Fruit fly (Drosophila melanogaster) whole organism: ENCODE measurements around the gene CG10702.

ENCODE experiments used
- CG8478 ChIP-seq: fragments of >200 bp; optimal IDR thresholded peaks from 2 replicates; lab custom pipeline; 2018; ENCODE audit warnings: inconsistent platforms
- Dll ChIP-seq: fragments of >200 bp; optimal IDR thresholded peaks from 2 replicates; lab custom pipeline; 2017
- EcR ChIP-seq, 2 experiments: fragments of >200 bp; optimal IDR thresholded peaks; 2 replicates each; lab custom pipeline; 2017; ENCODE audit warnings: missing biosample characterization in 2 of 2, missing genetic modification characterization in 2 of 2, missing genetic modification reagents in 2 of 2
- pan ChIP-seq: fragments of >200 bp; optimal IDR thresholded peaks from 2 replicates; lab custom pipeline; 2017
- psq ChIP-seq: fragments of >200 bp; optimal IDR thresholded peaks from 2 replicates; lab custom pipeline; 2017
- usp ChIP-seq: fragments of >200 bp; optimal IDR thresholded peaks from 2 replicates; lab custom pipeline; 2017; ENCODE audit warnings: missing biosample characterization, missing genetic modification characterization, mixed read lengths

CG10702 gene

DNA sequence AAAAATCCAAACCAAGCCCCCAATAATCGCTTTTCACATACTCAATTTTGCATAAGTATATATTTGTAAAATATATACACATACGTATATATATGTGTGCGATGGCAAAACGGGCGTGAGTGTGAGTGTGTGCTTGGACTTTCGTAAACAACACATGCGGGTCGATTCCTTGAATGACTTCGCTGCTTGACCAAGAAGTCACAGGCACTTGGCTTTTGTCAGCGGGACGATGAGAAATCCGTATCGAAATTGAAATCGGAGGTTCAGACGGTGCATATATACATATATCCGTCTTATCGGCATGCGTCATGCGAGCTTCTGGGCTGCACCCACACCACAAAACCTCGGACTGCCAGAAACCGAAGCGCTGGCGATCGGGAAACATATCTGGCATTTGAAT, 34.6 kb downstream of the CG10702 start:
- TF ChIP-seq pan (lab: Kevin White, UChicago): no peak
- no peak for TF ChIP-seq EcR (GFP tag; optimal IDR thresholded peaks at IDR 0.05; lab: Kevin White, UChicago)
- TF ChIP-seq psq (lab: Kevin White, UChicago): no peak
- TF ChIP-seq Dll (lab: Kevin White, UChicago): no peak
- TF ChIP-seq usp (GFP tag; lab: Kevin White, UChicago): no peak
- no peak for TF ChIP-seq CG8478 (lab: Kevin White, UChicago)

DNA sequence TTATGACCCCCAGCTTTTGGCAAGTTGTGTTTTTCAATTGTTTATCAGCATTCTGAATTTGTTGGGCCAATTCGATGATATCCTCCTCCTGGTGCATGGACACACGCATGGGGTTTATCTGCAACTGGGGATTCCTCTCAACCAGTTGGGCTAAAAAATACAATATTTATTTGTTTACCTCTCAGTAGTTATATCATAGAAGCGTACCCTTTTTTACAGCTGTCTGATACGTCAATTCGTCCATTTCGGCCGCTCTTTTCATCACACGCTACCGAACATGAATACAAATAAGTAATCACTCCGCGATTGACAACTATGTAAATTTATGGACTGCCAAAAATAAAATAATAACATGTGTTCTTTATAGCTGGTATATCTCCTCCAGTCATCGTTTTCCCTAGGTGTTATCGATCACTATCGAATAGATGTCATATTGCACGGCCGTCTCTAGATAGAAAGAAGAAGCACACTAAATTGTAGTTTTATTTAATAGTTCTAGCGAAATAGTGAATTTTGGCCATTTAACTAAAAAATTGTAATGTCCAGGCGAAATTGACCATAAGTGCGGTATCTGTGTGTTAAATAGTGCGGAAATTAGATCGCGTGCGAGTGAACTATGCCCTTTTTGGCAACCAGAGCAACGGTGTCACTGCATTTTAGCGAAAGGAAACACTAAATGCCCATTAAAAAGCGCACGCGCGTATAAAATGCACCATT, 35.3 kb downstream of the CG10702 start, which contains the start of the genes mib2 and CG31800:
TSS of gene mib2 (plus strand) at position 232 of the 717 bp plus-strand sequence.
TSS of gene CG31800 (minus strand) at position 364 of the 717 bp plus-strand sequence.
- no peak for TF ChIP-seq EcR (GFP tag; optimal IDR thresholded peaks at IDR 0.05; lab: Kevin White, UChicago)
- TF ChIP-seq CG8478 (lab: Kevin White, UChicago): no peak

dm6 chr2L:19033288-19033687, 36.4 kb downstream of the CG10702 start, which contains the start of gene hook:
Gene hook (minus strand): TSS chr2L:19033498.
- no peak for TF ChIP-seq pan (lab: Kevin White, UChicago)
- no peak for TF ChIP-seq psq (lab: Kevin White, UChicago)
- no peak for TF ChIP-seq CG8478 (lab: Kevin White, UChicago)
- no peak for TF ChIP-seq usp (GFP tag; lab: Kevin White, UChicago)
- TF ChIP-seq EcR (GFP tag; optimal IDR thresholded peaks at IDR 0.05; lab: Kevin White, UChicago): no peak
- no peak for TF ChIP-seq Dll (lab: Kevin White, UChicago)

dm6 chr2L:19027246-19027886, 42.3 kb downstream of the CG10702 start, which contains the start of gene Sidpn:
Gene Sidpn (plus strand): TSS chr2L:19027710.
- TF ChIP-seq psq (lab: Kevin White, UChicago) (no peak), pan (lab: Kevin White, UChicago) (no peak), usp (GFP tag; lab: Kevin White, UChicago) (no peak), Dll (lab: Kevin White, UChicago) (no peak), CG8478 (lab: Kevin White, UChicago) (no peak), EcR (GFP tag; optimal IDR thresholded peaks at IDR 0.05; lab: Kevin White, UChicago) (no peak)

DNA sequence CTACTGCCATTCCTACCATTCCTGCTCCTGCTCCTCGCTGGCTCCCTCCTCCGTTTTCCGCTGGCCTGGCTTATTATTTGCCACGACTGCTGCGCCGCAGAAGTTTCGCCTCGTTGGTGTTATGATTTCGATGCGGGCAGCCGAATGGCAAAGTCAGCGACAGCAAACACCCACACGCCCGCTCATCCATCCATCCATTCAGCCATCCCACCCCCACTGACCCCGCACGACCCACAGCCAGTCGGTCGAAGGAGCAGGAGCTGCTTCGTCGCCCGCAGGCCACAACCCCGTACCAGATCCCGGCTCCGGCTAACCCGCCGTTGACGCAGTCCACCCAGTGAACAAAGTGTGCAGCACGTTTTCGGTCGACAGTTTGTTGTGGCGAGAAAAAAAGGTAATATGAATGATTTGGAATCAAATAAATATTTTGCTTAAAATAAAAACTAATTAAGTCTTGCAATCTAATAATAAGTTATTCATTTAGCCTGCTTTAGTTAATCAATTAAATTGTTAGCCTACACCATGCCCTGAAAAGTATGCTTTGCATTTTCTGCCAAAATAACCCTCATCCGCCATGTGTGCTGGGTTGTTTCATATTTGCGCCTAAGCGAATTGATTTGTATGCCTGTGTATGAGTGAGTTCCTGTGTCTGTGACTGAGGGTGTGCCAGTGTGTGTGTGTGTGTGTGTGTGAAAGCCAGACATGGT, 43.0 kb downstream of the CG10702 start:
- no peak for TF ChIP-seq CG8478 (lab: Kevin White, UChicago)
- TF ChIP-seq pan (lab: Kevin White, UChicago): no peak
- no peak for TF ChIP-seq Dll (lab: Kevin White, UChicago)
- no peak for TF ChIP-seq EcR (GFP tag; optimal IDR thresholded peaks at IDR 0.05; lab: Kevin White, UChicago)
- TF ChIP-seq psq (lab: Kevin White, UChicago): no peak
- TF ChIP-seq usp (GFP tag; lab: Kevin White, UChicago): no peak

dm6 chr2L:19024744-19025059, 44.9 kb downstream of the CG10702 start:
- no peak for TF ChIP-seq psq (lab: Kevin White, UChicago)
- no peak for TF ChIP-seq EcR (GFP tag; optimal IDR thresholded peaks at IDR 0.05; lab: Kevin White, UChicago)
- no peak for TF ChIP-seq Dll (lab: Kevin White, UChicago)
- TF ChIP-seq usp (GFP tag; lab: Kevin White, UChicago): no peak
- no peak for TF ChIP-seq CG8478 (lab: Kevin White, UChicago)
- TF ChIP-seq pan (lab: Kevin White, UChicago): no peak

DNA sequence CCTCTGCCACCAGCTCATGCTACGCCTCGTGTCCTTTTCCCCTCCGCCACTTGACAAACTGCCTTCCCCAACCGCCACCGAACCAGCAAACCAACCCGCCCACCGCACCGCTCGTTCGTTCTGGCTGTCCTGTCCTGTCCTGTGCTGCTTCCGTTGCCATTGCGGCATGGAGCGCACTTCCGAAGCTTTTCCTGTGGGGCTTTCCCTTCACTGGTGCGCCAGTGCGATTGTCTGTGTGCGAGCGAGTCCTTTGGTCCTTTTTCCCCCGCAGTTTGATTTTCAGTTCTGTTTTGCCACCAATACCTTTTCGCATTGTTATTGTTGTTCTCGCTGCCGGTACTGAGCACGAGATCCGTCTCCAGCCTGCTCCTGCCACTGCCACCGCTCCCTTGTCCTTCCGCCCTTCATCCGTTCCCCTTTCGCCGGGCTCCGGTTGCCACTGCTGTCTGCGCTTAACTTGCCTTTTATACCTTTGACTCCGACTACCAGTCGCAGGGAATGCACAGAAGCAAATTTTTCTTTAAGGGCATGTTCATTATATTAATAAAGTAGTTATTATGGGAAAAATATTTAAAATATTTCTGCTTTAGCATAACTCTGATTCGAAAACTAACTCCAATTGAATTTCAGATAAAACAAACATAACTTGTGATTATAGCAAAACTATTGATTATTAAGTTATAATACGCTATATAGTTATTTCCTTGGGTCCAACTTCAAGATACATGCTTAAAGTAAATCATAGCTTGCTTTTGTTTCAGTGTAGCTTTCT, 45.5 kb downstream of the CG10702 start:
- no peak for TF ChIP-seq usp (GFP tag; lab: Kevin White, UChicago)
- TF ChIP-seq Dll (lab: Kevin White, UChicago): no peak
- TF ChIP-seq CG8478 (lab: Kevin White, UChicago): no peak
- no peak for TF ChIP-seq psq (lab: Kevin White, UChicago)
- no peak for TF ChIP-seq EcR (GFP tag; optimal IDR thresholded peaks at IDR 0.05; lab: Kevin White, UChicago)
- no peak for TF ChIP-seq pan (lab: Kevin White, UChicago)

DNA sequence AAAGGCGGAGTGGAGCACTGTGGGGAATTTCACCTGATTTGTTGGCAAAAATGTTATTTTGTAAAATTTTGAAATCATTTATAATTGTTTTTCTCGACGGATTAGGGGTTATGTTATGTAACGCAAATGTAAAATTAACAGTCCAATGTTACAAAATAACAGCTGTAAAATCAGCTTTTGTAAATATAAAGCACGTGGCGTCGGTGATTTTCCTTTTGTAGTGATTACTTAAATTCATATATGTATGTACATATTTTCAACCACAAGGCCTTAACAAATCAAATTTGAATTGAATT, 47.5 kb downstream of the CG10702 start, which contains the start of gene CG15172:
TSS of gene CG15172 (plus strand) at position 197 of the 296 bp plus-strand sequence.
- no peak for TF ChIP-seq Dll (lab: Kevin White, UChicago)
- TF ChIP-seq pan (lab: Kevin White, UChicago): no peak
- TF ChIP-seq CG8478 (lab: Kevin White, UChicago): no peak
- TF ChIP-seq usp (GFP tag; lab: Kevin White, UChicago): no peak
- TF ChIP-seq EcR (GFP tag; optimal IDR thresholded peaks at IDR 0.05; lab: Kevin White, UChicago): no peak
- TF ChIP-seq psq (lab: Kevin White, UChicago): no peak

dm6 chr2L:19021278-19022220, 48.1 kb downstream of the CG10702 start:
- TF ChIP-seq pan (lab: Kevin White, UChicago): no peak
- no peak for TF ChIP-seq CG8478 (lab: Kevin White, UChicago)
- TF ChIP-seq Dll (lab: Kevin White, UChicago): no peak
- no peak for TF ChIP-seq usp (GFP tag; lab: Kevin White, UChicago)
- no peak for TF ChIP-seq EcR (GFP tag; optimal IDR thresholded peaks at IDR 0.05; lab: Kevin White, UChicago)
- TF ChIP-seq psq (lab: Kevin White, UChicago): no peak
